Worm (Caenorhabditis elegans) whole organism, mixed stage, embryonic: ENCODE measurements around the gene nsph-3.1.

Experiments used
- blmp-1 ChIP-seq: fragments of 150-350 bp; optimal IDR thresholded peaks from 2 replicates; lab custom pipeline; 2014; ENCODE audit warnings: missing biosample characterization, missing genetic modification characterization
- cnd-1 ChIP-seq: fragments of 200-800 bp; sonication (Bioruptor generic); optimal IDR thresholded peaks from 2 replicates; lab custom pipeline; 2018; ENCODE audit warnings: mild to moderate bottlenecking, missing genetic modification characterization, missing compliant biosample characterization
- pha-4 ChIP-seq: fragments of 150-350 bp; optimal IDR thresholded peaks from 2 replicates; lab custom pipeline; 2018; ENCODE audit warnings: missing biosample characterization, missing genetic modification reagents, missing genetic modification characterization
- snpc-4 ChIP-seq: fragments of 150-350 bp; optimal IDR thresholded peaks from 2 replicates; lab custom pipeline; 2014; ENCODE audit warnings: missing biosample characterization, missing genetic modification characterization
- sptf-1 ChIP-seq: sonication (generic microtip); optimal IDR thresholded peaks from 2 replicates; lab custom pipeline; 2017; ENCODE audit warnings: mild to moderate bottlenecking, missing genetic modification characterization, moderate library complexity, missing compliant biosample characterization
- unc-62 ChIP-seq: fragments of 150-350 bp; optimal IDR thresholded peaks from 2 replicates; lab custom pipeline; 2014; ENCODE audit warnings: missing biosample characterization, missing genetic modification reagents, missing genetic modification characterization

ce11 chrIV:10949510-10949909 is at the start of gene nsph-3.1:
- TF ChIP-seq sptf-1 (tag; lab: Kevin White, UChicago): no peak
- TF ChIP-seq blmp-1 (tag; lab: Kevin White, UChicago): no peak
- TF ChIP-seq cnd-1: no peak
- TF ChIP-seq pha-4 (tag; lab: Kevin White, UChicago): no peak
- no peak for TF ChIP-seq unc-62 (GFP tag; lab: Kevin White, UChicago)
- no peak for TF ChIP-seq snpc-4 (tag; lab: Kevin White, UChicago)
